Worm (Caenorhabditis elegans) whole organism, L4 larva: ENCODE results near the gene F49C12.15.

Experiments used
- F37D6.2 ChIP-seq: sonication (generic microtip); optimal IDR thresholded peaks from 2 replicates; lab custom pipeline; 2016; ENCODE audit warnings: mild to moderate bottlenecking, missing genetic modification characterization, missing compliant biosample characterization
- T20F7.1 ChIP-seq: fragments of 200-800 bp; sonication (Bioruptor generic); optimal IDR thresholded peaks from 2 replicates; lab custom pipeline; 2018; ENCODE audit warnings: mild to moderate bottlenecking, missing genetic modification characterization, missing compliant biosample characterization
- T26A8.4 ChIP-seq: fragments of 200-800 bp; sonication (Bioruptor generic); IDR thresholded peaks from 2 replicates; pipeline ENCODE4 v1.3.6; 2022; ENCODE audit warnings: missing genetic modification characterization, missing compliant biosample characterization
- Y105C5A.15 ChIP-seq: fragments of 200-800 bp; sonication (Bioruptor generic); IDR thresholded peaks from 2 replicates; pipeline ENCODE4 v1.3.6; 2022; ENCODE audit warnings: missing genetic modification characterization, missing compliant biosample characterization
- Y75B8A.6 ChIP-seq: fragments of 200-800 bp; sonication (Bioruptor generic); IDR thresholded peaks from 2 replicates; pipeline ENCODE4 v1.3.6; 2022; ENCODE audit warnings: missing genetic modification reagents, missing genetic modification characterization, missing compliant biosample characterization
- ZK546.5 ChIP-seq, 2 experiments: sonication (generic microtip); optimal IDR thresholded peaks; 2 replicates each; lab custom pipeline; 2017; ENCODE audit warnings: missing biosample characterization in 2 of 2, missing genetic modification characterization in 2 of 2
- aha-1 ChIP-seq: fragments of 150-350 bp; peaks from one replicate; lab custom pipeline; 2014; ENCODE audit warnings: missing biosample characterization, missing genetic modification characterization
- ceh-28 ChIP-seq: fragments of 150-350 bp; optimal IDR thresholded peaks from 2 replicates; lab custom pipeline; 2014; ENCODE audit warnings: missing biosample characterization, missing genetic modification reagents, missing genetic modification characterization
- ceh-32 ChIP-seq: sonication (generic microtip); optimal IDR thresholded peaks from 2 replicates; lab custom pipeline; 2016; ENCODE audit warnings: mild to moderate bottlenecking, missing genetic modification characterization, missing compliant biosample characterization; ENCODE audit not compliant: poor library complexity
- ceh-44 ChIP-seq: fragments of 200-800 bp; sonication (Bioruptor generic); IDR thresholded peaks from 2 replicates; pipeline ENCODE4 v1.3.6; 2022; ENCODE audit warnings: missing genetic modification reagents, missing genetic modification characterization, missing compliant biosample characterization
- ceh-62 ChIP-seq: sonication (generic microtip); optimal IDR thresholded peaks from 2 replicates; lab custom pipeline; 2017; ENCODE audit warnings: missing biosample characterization, missing genetic modification characterization
- ctbp-1 ChIP-seq: fragments of 200-800 bp; sonication (Bioruptor generic); IDR thresholded peaks from 2 replicates; pipeline ENCODE4 v1.3.6; 2022; ENCODE audit warnings: missing genetic modification reagents, missing genetic modification characterization, missing compliant biosample characterization
- daf-16 ChIP-seq, 3 experiments: sonication (generic microtip); optimal IDR thresholded peaks; 2 replicates each; lab custom pipeline; 2016 to 2017; ENCODE audit warnings: missing genetic modification characterization in 3 of 3, missing genetic modification reagents in 3 of 3, mild to moderate bottlenecking in 2 of 3, missing compliant biosample characterization in 2 of 3, missing biosample characterization in 1 of 3, moderate library complexity in 1 of 3
- daf-8 ChIP-seq: fragments of 200-800 bp; sonication (Bioruptor generic); IDR thresholded peaks from 2 replicates; pipeline ENCODE4 v1.3.6; 2022; ENCODE audit warnings: missing genetic modification characterization, missing compliant biosample characterization
- dmd-6 ChIP-seq: fragments of 200-800 bp; sonication (Bioruptor generic); IDR thresholded peaks from 2 replicates; pipeline ENCODE4 v1.3.6; 2022; ENCODE audit warnings: missing genetic modification reagents, missing genetic modification characterization, missing compliant biosample characterization
- dmd-8 ChIP-seq: fragments of 200-800 bp; sonication (Bioruptor generic); IDR thresholded peaks from 2 replicates; pipeline ENCODE4 v1.3.6; 2022; ENCODE audit warnings: missing genetic modification characterization, missing compliant biosample characterization
- dmd-9 ChIP-seq: fragments of 200-800 bp; sonication (Bioruptor generic); IDR thresholded peaks from 2 replicates; pipeline ENCODE4 v1.3.6; 2022; ENCODE audit warnings: missing genetic modification reagents, missing genetic modification characterization, missing compliant biosample characterization
- dve-1 ChIP-seq: sonication (generic microtip); optimal IDR thresholded peaks from 2 replicates; lab custom pipeline; 2017; ENCODE audit warnings: antibody characterized with exemption, mild to moderate bottlenecking, missing genetic modification characterization, missing compliant biosample characterization; ENCODE audit not compliant: insufficient read depth
- fos-1 ChIP-seq: fragments of 150-350 bp; optimal IDR thresholded peaks from 2 replicates; lab custom pipeline; 2014; ENCODE audit warnings: missing biosample characterization, missing genetic modification characterization
- hif-1 ChIP-seq, 2 experiments: sonication (generic microtip); optimal IDR thresholded peaks; 2 replicates each; lab custom pipeline; 2016 to 2017; ENCODE audit warnings: missing compliant biosample characterization in 2 of 2, missing genetic modification characterization in 2 of 2, missing genetic modification reagents in 2 of 2, missing genotype in 2 of 2, mild to moderate bottlenecking in 1 of 2
- hlh-30 ChIP-seq: sonication (generic microtip); optimal IDR thresholded peaks from 2 replicates; lab custom pipeline; 2017; ENCODE audit warnings: antibody characterized with exemption, mild to moderate bottlenecking, missing genetic modification characterization, missing compliant biosample characterization; ENCODE audit not compliant: insufficient read depth
- lim-7 ChIP-seq: fragments of 200-800 bp; sonication (Bioruptor generic); IDR thresholded peaks from 2 replicates; pipeline ENCODE4 v1.3.6; 2022; ENCODE audit warnings: missing genetic modification characterization, missing compliant biosample characterization
- lin-38 ChIP-seq: fragments of 200-800 bp; sonication (Bioruptor generic); IDR thresholded peaks from 2 replicates; pipeline ENCODE4 v1.3.6; 2022; ENCODE audit warnings: missing genetic modification reagents, missing genetic modification characterization, missing compliant biosample characterization
- lir-3 ChIP-seq: sonication (generic microtip); optimal IDR thresholded peaks from 2 replicates; lab custom pipeline; 2016; ENCODE audit warnings: mild to moderate bottlenecking, missing genetic modification characterization, missing compliant biosample characterization
- lsy-2 ChIP-seq, 2 experiments: fragments of 150-350 bp in 1 of 2; sonication (generic microtip) in 1 of 2; optimal IDR thresholded peaks; 2 replicates each; lab custom pipeline; 2014 to 2017; ENCODE audit warnings: missing biosample characterization in 2 of 2, missing genetic modification characterization in 2 of 2
- madf-9 ChIP-seq: fragments of 200-800 bp; sonication (Bioruptor generic); conservative IDR thresholded peaks from 2 replicates; pipeline ENCODE4 v1.3.6; 2022; ENCODE audit warnings: missing genetic modification reagents, missing genetic modification characterization, missing compliant biosample characterization
- mdl-1 ChIP-seq, 2 experiments: fragments of 150-350 bp in 1 of 2; sonication (generic microtip) in 1 of 2; optimal IDR thresholded peaks; 2 replicates each; lab custom pipeline; 2014 to 2017; ENCODE audit warnings: missing biosample characterization in 2 of 2, missing genetic modification characterization in 2 of 2
- mep-1 ChIP-seq: fragments of 150-350 bp; sonication (generic microtip); optimal IDR thresholded peaks from 3 replicates; lab custom pipeline; 2014; ENCODE audit warnings: missing biosample characterization, missing genetic modification characterization
- nhr-10 ChIP-seq: fragments of 150-350 bp; optimal IDR thresholded peaks from 2 replicates; lab custom pipeline; 2014; ENCODE audit warnings: missing biosample characterization, missing genetic modification characterization
- nhr-11 ChIP-seq: fragments of 150-350 bp; optimal IDR thresholded peaks from 2 replicates; lab custom pipeline; 2014; ENCODE audit warnings: missing biosample characterization, missing genetic modification characterization
- nhr-111 ChIP-seq: fragments of 200-800 bp; sonication (Bioruptor generic); optimal IDR thresholded peaks from 2 replicates; lab custom pipeline; 2018; ENCODE audit warnings: mild to moderate bottlenecking, missing genetic modification characterization, missing compliant biosample characterization
- nhr-25 ChIP-seq: sonication (generic microtip); optimal IDR thresholded peaks from 2 replicates; lab custom pipeline; 2017; ENCODE audit warnings: missing genetic modification characterization, mild to moderate bottlenecking, missing compliant biosample characterization, antibody characterized with exemption, moderate library complexity, borderline replicate concordance; ENCODE audit not compliant: insufficient read depth
- nhr-28 ChIP-seq: fragments of 150-350 bp; optimal IDR thresholded peaks from 2 replicates; lab custom pipeline; 2014; ENCODE audit warnings: missing biosample characterization, missing genetic modification characterization
- nhr-41 ChIP-seq: fragments of 200-800 bp; sonication (Bioruptor generic); IDR thresholded peaks from 2 replicates; pipeline ENCODE4 v1.3.6; 2022; ENCODE audit warnings: missing genetic modification reagents, missing genetic modification characterization, missing compliant biosample characterization
- nhr-76 ChIP-seq: fragments of 150-350 bp; optimal IDR thresholded peaks from 2 replicates; lab custom pipeline; 2014; ENCODE audit warnings: missing biosample characterization, missing genetic modification characterization
- pqm-1 ChIP-seq: sonication (generic microtip); optimal IDR thresholded peaks from 2 replicates; lab custom pipeline; 2017; ENCODE audit warnings: missing biosample characterization, missing genetic modification characterization
- saeg-2 ChIP-seq: fragments of 200-800 bp; sonication (Bioruptor generic); IDR thresholded peaks from 2 replicates; pipeline ENCODE4 v1.3.6; 2022; ENCODE audit warnings: missing genetic modification reagents, missing genetic modification characterization, missing compliant biosample characterization
- sdz-12 ChIP-seq: fragments of 200-800 bp; sonication (Bioruptor generic); optimal IDR thresholded peaks from 2 replicates; lab custom pipeline; 2018; ENCODE audit warnings: mild to moderate bottlenecking, missing genetic modification characterization, missing compliant biosample characterization
- snpc-1.2 ChIP-seq: fragments of 200-800 bp; sonication (Bioruptor generic); IDR thresholded peaks from 2 replicates; pipeline ENCODE4 v1.3.6; 2022; ENCODE audit warnings: missing genetic modification reagents, missing genetic modification characterization, missing compliant biosample characterization
- snpc-4 ChIP-seq: fragments of 150-350 bp; optimal IDR thresholded peaks from 2 replicates; lab custom pipeline; 2014; ENCODE audit warnings: missing biosample characterization, missing genetic modification characterization
- spr-3 ChIP-seq: fragments of 200-800 bp; sonication (Bioruptor generic); optimal IDR thresholded peaks from 2 replicates; lab custom pipeline; 2018; ENCODE audit warnings: mild to moderate bottlenecking, missing genetic modification characterization, missing compliant biosample characterization
- tra-1 ChIP-seq: fragments of 200-800 bp; sonication (Bioruptor generic); IDR thresholded peaks from 2 replicates; pipeline ENCODE4 v1.3.6; 2022; ENCODE audit warnings: missing genetic modification reagents, missing genetic modification characterization, missing compliant biosample characterization
- zfp-2 ChIP-seq: sonication (generic microtip); optimal IDR thresholded peaks from 2 replicates; lab custom pipeline; 2016; ENCODE audit warnings: mild to moderate bottlenecking, missing genetic modification characterization, missing compliant biosample characterization
- zfp-3 ChIP-seq: fragments of 200-800 bp; sonication (Bioruptor generic); conservative IDR thresholded peaks from 2 replicates; pipeline ENCODE4 v1.3.6; 2022; ENCODE audit warnings: missing genetic modification reagents, missing genetic modification characterization, missing compliant biosample characterization
- zip-2 ChIP-seq: fragments of 150-350 bp; optimal IDR thresholded peaks from 2 replicates; lab custom pipeline; 2014; ENCODE audit warnings: missing biosample characterization, missing genetic modification characterization
- ztf-11 ChIP-seq: fragments of 150-350 bp; optimal IDR thresholded peaks from 2 replicates; lab custom pipeline; 2014; ENCODE audit warnings: missing biosample characterization, missing genetic modification characterization
- ztf-7 ChIP-seq: fragments of 150-350 bp; optimal IDR thresholded peaks from 2 replicates; lab custom pipeline; 2014; ENCODE audit warnings: missing biosample characterization, missing genetic modification characterization

F49C12.15 gene

ce11 chrIV:9371126-9371525, 46.9 kb downstream of the F49C12.15 start, which contains the start of gene fbxc-58:
TSS of gene fbxc-58 (plus strand) at chrIV:9371508.
- TF ChIP-seq T20F7.1 (peak; percentile 4), lir-3 (tag; lab: Kevin White, UChicago) (no peak), dve-1 (tag; lab: Kevin White, UChicago) (peak; percentile 1), nhr-28 (tag; lab: Kevin White, UChicago) (peak; percentile 21), pqm-1 (peak; percentile 80), hlh-30 (tag; lab: Kevin White, UChicago) (no peak), daf-16 (GFP tag; optimal IDR thresholded peaks at IDR 0.05; lab: Kevin White, UChicago) (no peak), daf-16 (tag; optimal IDR thresholded peaks at IDR 0.05; lab: Kevin White, UChicago) (peak; percentile 44), snpc-4 (no peak), ztf-7 (tag; lab: Kevin White, UChicago) (peak; percentile 18), zip-2 (tag; lab: Kevin White, UChicago) (peak; percentile 84)

- TF ChIP-seq dmd-6 (GFP tag; lab: Robert Waterston, UW) (peak; percentile 21; the same call in 1 of the 2 replicates), dve-1 (tag; lab: Kevin White, UChicago) (peak; percentile 50), saeg-2 (GFP tag; lab: Robert Waterston, UW) (no peak), aha-1 (tag; lab: Kevin White, UChicago) (peak; percentile 26)
- TF ChIP-seq, all 104 proteins: peak for 3
These were observed 50.3 kb downstream of the F49C12.15 start, which contains the start of gene C10C5.3 for ce11 chrIV:9374529-9374928. TSS of gene C10C5.3 (plus strand) at chrIV:9374829.

ce11 chrIV:9376550-9376949, 52.3 kb downstream of the F49C12.15 start:
- TF ChIP-seq ceh-32 (tag; lab: Kevin White, UChicago), result no peak
- TF ChIP-seq nhr-10 (tag; lab: Kevin White, UChicago), result no peak
- TF ChIP-seq ztf-11 (tag; lab: Kevin White, UChicago), result no peak
- TF ChIP-seq ctbp-1 (GFP tag; lab: Robert Waterston, UW), result no peak
- no peak for TF ChIP-seq spr-3 (GFP tag; lab: Kevin White, UChicago)
- TF ChIP-seq mdl-1 (tag; optimal IDR thresholded peaks at IDR 0.05; lab: Kevin White, UChicago), result no peak
- TF ChIP-seq dmd-9, result no peak
- TF ChIP-seq fos-1, result no peak
- TF ChIP-seq lim-7 (GFP tag; lab: Robert Waterston, UW), result no peak
- peak; percentile 65 for TF ChIP-seq nhr-25 (tag; lab: Kevin White, UChicago)
- no peak for TF ChIP-seq ceh-62
- TF ChIP-seq daf-8 (GFP tag; lab: Robert Waterston, UW), result no peak
- TF ChIP-seq dmd-8 (GFP tag; lab: Robert Waterston, UW), result no peak
- TF ChIP-seq sdz-12 (GFP tag; lab: Kevin White, UChicago), result no peak
- TF ChIP-seq Y105C5A.15 (GFP tag; lab: Robert Waterston, UW), result no peak
- TF ChIP-seq tra-1, result peak; percentile 59; the same call in 1 of the 2 replicates
- no peak for TF ChIP-seq nhr-111
- no peak for TF ChIP-seq zfp-3
- no peak for TF ChIP-seq lin-38 (GFP tag; lab: Robert Waterston, UW)
- TF ChIP-seq Y75B8A.6, result no peak
- no peak for TF ChIP-seq hif-1 (tag; optimal IDR thresholded peaks at IDR 0.05; lab: Kevin White, UChicago)
- no peak for TF ChIP-seq madf-9 (GFP tag; lab: Robert Waterston, UW)
- TF ChIP-seq ceh-44 (GFP tag; lab: Robert Waterston, UW), result no peak
- TF ChIP-seq zfp-2 (tag; lab: Kevin White, UChicago), result no peak
- TF ChIP-seq snpc-1.2, result no peak
- TF ChIP-seq nhr-41 (GFP tag; lab: Robert Waterston, UW), result no peak
- no peak for TF ChIP-seq pqm-1
- no peak for TF ChIP-seq ceh-28 (tag; lab: Kevin White, UChicago)
- TF ChIP-seq nhr-76 (tag; lab: Kevin White, UChicago), result peak; percentile 45
- no peak for TF ChIP-seq nhr-11 (tag; lab: Kevin White, UChicago)
- TF ChIP-seq T26A8.4 (GFP tag; lab: Robert Waterston, UW), result no peak
- peak; percentile 36 for TF ChIP-seq hlh-30 (tag; lab: Kevin White, UChicago)
- no peak for TF ChIP-seq ZK546.5 (tag; optimal IDR thresholded peaks at IDR 0.05; lab: Kevin White, UChicago)
- TF ChIP-seq F37D6.2 (tag; lab: Kevin White, UChicago), result no peak
- peak in 1 of 2 experiments; percentile 31 for TF ChIP-seq lsy-2 (tag; optimal IDR thresholded peaks at IDR 0.05; lab: Kevin White, UChicago)
- TF ChIP-seq mep-1, result no peak
